Fruit fly (Drosophila melanogaster) whole organism, prepupa: Measurements from ENCODE around the gene Jhbp16.

Source experiments
- Blimp-1 ChIP-seq: fragments of 200-800 bp; sonication (Bioruptor generic); optimal IDR thresholded peaks from 3 replicates; lab custom pipeline; 2017; ENCODE audit warnings: missing biosample characterization, missing genetic modification characterization, mild to moderate bottlenecking, moderate library complexity, missing genetic modification reagents
- CG10631 ChIP-seq: fragments of 200-800 bp; sonication (Bioruptor generic); optimal IDR thresholded peaks from 2 replicates; lab custom pipeline; 2016; ENCODE audit warnings: missing biosample characterization, missing genetic modification characterization
- CG10669 ChIP-seq: fragments of 200-800 bp; sonication (Bioruptor generic); optimal IDR thresholded peaks from 3 replicates; lab custom pipeline; 2018; ENCODE audit warnings: missing biosample characterization, mild to moderate bottlenecking, missing genetic modification characterization, moderate library complexity
- CG11902 ChIP-seq: fragments of 200-800 bp; sonication (Bioruptor generic); optimal IDR thresholded peaks from 3 replicates; lab custom pipeline; 2016; ENCODE audit warnings: missing biosample characterization, missing genetic modification characterization
- CG15336 ChIP-seq: fragments of 200-800 bp; sonication (Bioruptor generic); IDR thresholded peaks from 2 replicates; pipeline ENCODE4 v1.3.6; 2022; ENCODE audit warnings: missing biosample characterization, missing genetic modification characterization
- CG3032 ChIP-seq: fragments of 200-800 bp; optimal IDR thresholded peaks from 2 replicates; lab custom pipeline; 2019; ENCODE audit warnings: missing biosample characterization, mild to moderate bottlenecking, missing genetic modification characterization, moderate library complexity
- CG31627 ChIP-seq: fragments of 200-800 bp; sonication (Bioruptor generic); optimal IDR thresholded peaks from 3 replicates; lab custom pipeline; 2016; ENCODE audit warnings: missing biosample characterization, missing genetic modification characterization
- CG34406 ChIP-seq: fragments of 200-800 bp; sonication (Bioruptor generic); optimal IDR thresholded peaks from 3 replicates; lab custom pipeline; 2016; ENCODE audit warnings: missing biosample characterization, missing genetic modification characterization
- CG3919 ChIP-seq: fragments of 200-800 bp; sonication (Bioruptor generic); optimal IDR thresholded peaks from 3 replicates; lab custom pipeline; 2016; ENCODE audit warnings: missing biosample characterization, missing genetic modification characterization
- CG6792 ChIP-seq: fragments of 200-800 bp; sonication (Bioruptor generic); optimal IDR thresholded peaks from 3 replicates; lab custom pipeline; 2016; ENCODE audit warnings: missing biosample characterization, missing genetic modification characterization
- CG6854 ChIP-seq: fragments of 200-800 bp; sonication (Bioruptor generic); optimal IDR thresholded peaks from 2 replicates; lab custom pipeline; 2017; ENCODE audit warnings: missing biosample characterization, mild to moderate bottlenecking, missing genetic modification characterization
- CG7368 ChIP-seq: fragments of 200-800 bp; sonication (Bioruptor generic); optimal IDR thresholded peaks from 3 replicates; lab custom pipeline; 2016; ENCODE audit warnings: missing biosample characterization, missing genetic modification characterization
- CG8119 ChIP-seq: fragments of 200-800 bp; sonication (Bioruptor generic); IDR thresholded peaks from 3 replicates; pipeline ENCODE4 v1.3.6; 2022; ENCODE audit warnings: missing biosample characterization, missing genetic modification characterization
- CG8319 ChIP-seq: fragments of 200-800 bp; sonication (Bioruptor generic); optimal IDR thresholded peaks from 3 replicates; lab custom pipeline; 2016; ENCODE audit warnings: missing biosample characterization, missing genetic modification characterization
- CG8632 ChIP-seq: fragments of 200-800 bp; sonication (Bioruptor generic); optimal IDR thresholded peaks from 3 replicates; lab custom pipeline; 2016; ENCODE audit warnings: missing biosample characterization, missing genetic modification characterization
- CG9139 ChIP-seq: fragments of 200-800 bp; sonication (Bioruptor generic); optimal IDR thresholded peaks from 3 replicates; lab custom pipeline; 2017; ENCODE audit warnings: missing biosample characterization, mild to moderate bottlenecking, missing genetic modification characterization
- Eip75B ChIP-seq: fragments of 200-800 bp; sonication (Bioruptor generic); optimal IDR thresholded peaks from 3 replicates; lab custom pipeline; 2016; ENCODE audit warnings: missing biosample characterization, missing genetic modification characterization
- Eip78C ChIP-seq: fragments of 200-800 bp; sonication (Bioruptor generic); peaks from one replicate; lab custom pipeline; 2016; ENCODE audit warnings: missing biosample characterization, missing genetic modification characterization
- Eip93F ChIP-seq: fragments of 200-800 bp; sonication (Bioruptor generic); optimal IDR thresholded peaks from 2 replicates; lab custom pipeline; 2016; ENCODE audit warnings: missing biosample characterization, mild to moderate bottlenecking, missing genetic modification characterization
- Ets21C ChIP-seq: fragments of 200-800 bp; sonication (Bioruptor generic); optimal IDR thresholded peaks from 3 replicates; lab custom pipeline; 2016; ENCODE audit warnings: missing biosample characterization, missing genetic modification characterization
- Ets96B ChIP-seq: fragments of 200-800 bp; optimal IDR thresholded peaks from 2 replicates; lab custom pipeline; 2019; ENCODE audit warnings: missing biosample characterization, mild to moderate bottlenecking, missing genetic modification characterization, moderate library complexity
- Hr38 ChIP-seq: sonication (Bioruptor generic); optimal IDR thresholded peaks from 2 replicates; lab custom pipeline; 2016; ENCODE audit warnings: missing biosample characterization, missing genetic modification characterization
- Hr39 ChIP-seq: fragments of 200-800 bp; sonication (Bioruptor generic); optimal IDR thresholded peaks from 2 replicates; lab custom pipeline; 2016; ENCODE audit warnings: missing biosample characterization, missing genetic modification characterization
- Hr4 ChIP-seq: fragments of 200-800 bp; sonication (Bioruptor generic); optimal IDR thresholded peaks from 3 replicates; lab custom pipeline; 2016; ENCODE audit warnings: missing biosample characterization, missing genetic modification characterization
- Lpt ChIP-seq: fragments of 200-800 bp; sonication (Bioruptor generic); optimal IDR thresholded peaks from 3 replicates; lab custom pipeline; 2016; ENCODE audit warnings: missing biosample characterization, missing genetic modification characterization
- Met ChIP-seq: fragments of 200-800 bp; sonication (Bioruptor generic); optimal IDR thresholded peaks from 3 replicates; lab custom pipeline; 2016; ENCODE audit warnings: missing biosample characterization, missing genetic modification characterization
- OdsH ChIP-seq: fragments of 200-800 bp; sonication (Bioruptor generic); optimal IDR thresholded peaks from 3 replicates; lab custom pipeline; 2016; ENCODE audit warnings: missing biosample characterization, missing genetic modification characterization
- Smox ChIP-seq: fragments of 200-800 bp; sonication (Bioruptor generic); optimal IDR thresholded peaks from 3 replicates; lab custom pipeline; 2016; ENCODE audit warnings: missing biosample characterization, missing genetic modification characterization
- Sox14 ChIP-seq: fragments of 200-800 bp; sonication (Bioruptor generic); optimal IDR thresholded peaks from 3 replicates; lab custom pipeline; 2016; ENCODE audit warnings: missing biosample characterization, missing genetic modification characterization
- achi ChIP-seq: fragments of 200-800 bp; sonication (Bioruptor generic); optimal IDR thresholded peaks from 3 replicates; lab custom pipeline; 2016; ENCODE audit warnings: missing biosample characterization, missing genetic modification characterization
- acj6 ChIP-seq: fragments of 200-800 bp; sonication (Bioruptor generic); optimal IDR thresholded peaks from 3 replicates; lab custom pipeline; 2016; ENCODE audit warnings: missing biosample characterization, missing genetic modification characterization
- cyc ChIP-seq: fragments of 200-800 bp; sonication (Bioruptor generic); optimal IDR thresholded peaks from 3 replicates; lab custom pipeline; 2016; ENCODE audit warnings: missing biosample characterization, missing genetic modification characterization
- dac ChIP-seq: fragments of 200-800 bp; sonication (Bioruptor generic); optimal IDR thresholded peaks from 2 replicates; lab custom pipeline; 2017; ENCODE audit warnings: missing biosample characterization, mild to moderate bottlenecking, missing genetic modification characterization
- dsx ChIP-seq: fragments of 200-800 bp; optimal IDR thresholded peaks from 3 replicates; lab custom pipeline; 2019; ENCODE audit warnings: missing biosample characterization, mild to moderate bottlenecking, missing genetic modification characterization, moderate library complexity; ENCODE audit not compliant: poor library complexity, severe bottlenecking
- eg ChIP-seq: fragments of 200-800 bp; sonication (Bioruptor generic); IDR thresholded peaks from 3 replicates; pipeline ENCODE4 v1.3.6; 2022; ENCODE audit warnings: missing biosample characterization, missing genetic modification characterization
- esn ChIP-seq: fragments of 200-800 bp; sonication (Bioruptor generic); optimal IDR thresholded peaks from 2 replicates; lab custom pipeline; 2016; ENCODE audit warnings: missing biosample characterization, mild to moderate bottlenecking, missing genetic modification characterization, moderate library complexity
- fd85E ChIP-seq: fragments of 200-800 bp; sonication (Bioruptor generic); optimal IDR thresholded peaks from 3 replicates; lab custom pipeline; 2016; ENCODE audit warnings: missing biosample characterization, missing genetic modification characterization
- fkh ChIP-seq: fragments of 200-800 bp; sonication (Bioruptor generic); optimal IDR thresholded peaks from 3 replicates; lab custom pipeline; 2017; ENCODE audit warnings: missing biosample characterization, mild to moderate bottlenecking, missing genetic modification characterization, moderate library complexity
- lz ChIP-seq: fragments of 200-800 bp; sonication (Bioruptor generic); optimal IDR thresholded peaks from 3 replicates; lab custom pipeline; 2016; ENCODE audit warnings: missing biosample characterization, missing genetic modification characterization
- pdm3 ChIP-seq: fragments of 200-800 bp; sonication (Bioruptor generic); optimal IDR thresholded peaks from 3 replicates; lab custom pipeline; 2016; ENCODE audit warnings: missing biosample characterization, missing genetic modification characterization
- spab ChIP-seq: fragments of 200-800 bp; sonication (Bioruptor generic); optimal IDR thresholded peaks from 2 replicates; lab custom pipeline; 2017; ENCODE audit warnings: missing biosample characterization, mild to moderate bottlenecking, missing genetic modification characterization, missing genetic modification reagents
- ss ChIP-seq, 2 experiments: fragments of 200-800 bp; sonication (Bioruptor generic); optimal IDR thresholded peaks; 2 replicates in 1 of 2; 3 replicates in 1 of 2; lab custom pipeline; 2017 to 2018; ENCODE audit warnings: mild to moderate bottlenecking in 2 of 2, missing biosample characterization in 2 of 2, missing genetic modification characterization in 2 of 2, moderate library complexity in 1 of 2
- vri ChIP-seq: fragments of 200-800 bp; sonication (Bioruptor generic); optimal IDR thresholded peaks from 3 replicates; lab custom pipeline; 2016; ENCODE audit warnings: missing biosample characterization, mild to moderate bottlenecking, missing genetic modification characterization

The Jhbp16 gene

dm6 chr3R:21662501-21663007 lies 1.6 kb upstream of the Jhbp16 start, which contains the start of gene Archease:
Gene Archease (minus strand): TSS chr3R:21662972.
- TF ChIP-seq OdsH (GFP tag; lab: Kevin White, UChicago) (peak; percentile 62), cyc (GFP tag; lab: Kevin White, UChicago) (peak; percentile 37), CG6792 (GFP tag; lab: Kevin White, UChicago) (peak; percentile 64), achi (GFP tag; lab: Kevin White, UChicago) (no peak), Sox14 (GFP tag; lab: Kevin White, UChicago) (no peak), Lpt (GFP tag; lab: Kevin White, UChicago) (peak; percentile 26), CG3919 (GFP tag; lab: Kevin White, UChicago) (peak; percentile 75), CG31627 (GFP tag; lab: Kevin White, UChicago) (peak; percentile 52), Eip75B (GFP tag; lab: Kevin White, UChicago) (peak; percentile 70), CG10669 (GFP tag; lab: Kevin White, UChicago) (no peak), acj6 (peak; percentile 69), fkh (GFP tag; lab: Kevin White, UChicago) (peak; percentile 27), Smox (GFP tag; lab: Kevin White, UChicago) (peak; percentile 72), CG9139 (GFP tag; lab: Kevin White, UChicago) (no peak), CG34406 (GFP tag; lab: Kevin White, UChicago) (no peak), Ets21C (GFP tag; lab: Kevin White, UChicago) (no peak), spab (GFP tag; lab: Kevin White, UChicago) (no peak), CG10631 (peak; percentile 41), CG6854 (GFP tag; lab: Kevin White, UChicago) (peak; percentile 48), CG8319 (GFP tag; lab: Kevin White, UChicago) (peak; percentile 31), Met (GFP tag; lab: Kevin White, UChicago) (no peak), eg (GFP tag; lab: Robert Waterston, UW) (peak; percentile 77), ss (GFP tag; optimal IDR thresholded peaks at IDR 0.05; lab: Kevin White, UChicago) (no peak), vri (GFP tag; lab: Kevin White, UChicago) (no peak), CG11902 (GFP tag; lab: Kevin White, UChicago) (no peak), pdm3 (GFP tag; lab: Kevin White, UChicago) (no peak), CG7368 (peak; percentile 39), Hr38 (no peak), CG3032 (peak; percentile 61), dsx (GFP tag; lab: Kevin White, UChicago) (peak; percentile 60), CG8632 (peak; percentile 68), Ets96B (tag; lab: Kevin White, UChicago) (peak; percentile 60), Eip78C (GFP tag; lab: Kevin White, UChicago) (peak; percentile 93), fd85E (no peak), Blimp-1 (GFP tag; lab: Kevin White, UChicago) (peak; percentile 25), Eip93F (GFP tag; lab: Kevin White, UChicago) (no peak), Hr4 (GFP tag; lab: Kevin White, UChicago) (no peak), dac (GFP tag; lab: Kevin White, UChicago) (no peak), CG8119 (GFP tag; lab: Robert Waterston, UW) (peak; percentile 75), CG15336 (GFP tag; lab: Robert Waterston, UW) (peak; percentile 79), Hr39 (GFP tag; lab: Kevin White, UChicago) (peak; percentile 30), lz (peak; percentile 60), esn (GFP tag; lab: Kevin White, UChicago) (peak; percentile 78)
